Fruit fly (Drosophila melanogaster) whole organism, embryonic: Measurements from ENCODE around the gene CG34248.

Experiments used
- CG1024 ChIP-seq: fragments of 200-800 bp; sonication (Bioruptor generic); IDR thresholded peaks from 2 replicates; pipeline ENCODE4 v1.3.6; 2022; ENCODE audit warnings: missing biosample characterization, missing genetic modification characterization
- CG1602 ChIP-seq: fragments of 200-800 bp; sonication (Bioruptor generic); optimal IDR thresholded peaks from 3 replicates; lab custom pipeline; 2016; ENCODE audit warnings: missing biosample characterization, missing genetic modification characterization
- Gug ChIP-seq: fragments of 200-800 bp; sonication (Bioruptor generic); IDR thresholded peaks from 4 replicates; pipeline ENCODE4 v1.3.6; 2022; ENCODE audit warnings: missing biosample characterization, missing genetic modification characterization
- MESR4 ChIP-seq: fragments of 200-800 bp; sonication (Bioruptor generic); optimal IDR thresholded peaks from 2 replicates; lab custom pipeline; 2018; ENCODE audit warnings: missing biosample characterization, mild to moderate bottlenecking, missing genetic modification characterization, moderate library complexity
- PHDP ChIP-seq: fragments of 200-800 bp; sonication (Bioruptor generic); optimal IDR thresholded peaks from 3 replicates; lab custom pipeline; 2018; ENCODE audit warnings: missing biosample characterization, mild to moderate bottlenecking, missing genetic modification characterization, moderate library complexity
- Tbp ChIP-seq: fragments of >200 bp; optimal IDR thresholded peaks from 2 replicates; lab custom pipeline; 2018; ENCODE audit warnings: missing biosample characterization, missing genetic modification characterization
- ara ChIP-seq: fragments of 200-800 bp; sonication (Bioruptor generic); IDR thresholded peaks from 2 replicates; pipeline ENCODE4 v1.3.6; 2022; ENCODE audit warnings: missing biosample characterization, missing genetic modification characterization
- gcm2 ChIP-seq: fragments of 200-800 bp; sonication (Bioruptor generic); optimal IDR thresholded peaks from 2 replicates; lab custom pipeline; 2016; ENCODE audit warnings: missing biosample characterization, missing genetic modification characterization
- slbo ChIP-seq: fragments of 200-800 bp; sonication (Bioruptor generic); IDR thresholded peaks from 2 replicates; pipeline ENCODE4 v1.3.6; 2022; ENCODE audit warnings: missing biosample characterization, missing genetic modification characterization
- usp ChIP-seq: fragments of >200 bp; optimal IDR thresholded peaks from 2 replicates; lab custom pipeline; 2017; ENCODE audit warnings: missing biosample characterization, missing genetic modification characterization

DNA sequence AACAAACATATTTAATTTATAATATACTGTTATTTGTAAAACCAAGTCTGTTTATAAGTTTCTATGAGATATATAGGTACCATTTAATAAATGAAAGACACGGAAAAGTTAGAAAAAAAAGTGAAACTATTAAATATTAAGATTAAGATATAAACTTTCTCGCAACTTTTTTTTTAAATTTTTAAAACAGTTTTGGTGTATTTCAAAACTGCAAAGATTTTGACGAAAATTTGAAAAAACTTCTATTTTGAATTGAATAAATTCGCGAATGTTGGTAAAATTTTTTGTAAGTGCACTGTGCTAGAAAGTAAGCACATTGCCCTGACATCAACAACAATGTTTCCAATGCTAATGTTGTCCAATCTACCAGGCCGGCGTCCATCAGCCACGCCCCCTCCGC lies 49.4 kb downstream of the CG34248 start:
- TF ChIP-seq CG1024 (GFP tag; lab: Robert Waterston, UW) = no peak
- no peak for TF ChIP-seq CG1602
- TF ChIP-seq MESR4 (GFP tag; lab: Kevin White, UChicago) = no peak
- TF ChIP-seq Tbp (GFP tag; lab: Kevin White, UChicago) = no peak
- TF ChIP-seq slbo (GFP tag; lab: Robert Waterston, UW) = no peak
- TF ChIP-seq gcm2 (GFP tag; lab: Kevin White, UChicago) = no peak
- TF ChIP-seq PHDP (tag; lab: Kevin White, UChicago) = no peak
- TF ChIP-seq Gug (GFP tag; lab: Robert Waterston, UW) = no peak
- no peak for TF ChIP-seq ara (GFP tag; lab: Robert Waterston, UW)
- TF ChIP-seq usp (GFP tag; lab: Kevin White, UChicago) = no peak
